Worm (Caenorhabditis elegans) whole organism, young adult: ENCODE data around the gene twk-35.
A peak's percentile ranks its signal among the peaks of the same experiment; 100 is the strongest.

ENCODE experiments used
- B0035.1 ChIP-seq: sonication (generic microtip); optimal IDR thresholded peaks from 2 replicates; lab custom pipeline; 2016; ENCODE audit warnings: missing genetic modification characterization, mild to moderate bottlenecking, missing compliant biosample characterization, missing genotype, missing genetic modification reagents
- C06A6.2 ChIP-seq: fragments of 200-800 bp; sonication (Bioruptor generic); conservative IDR thresholded peaks from 2 replicates; pipeline ENCODE4 v1.3.6; 2022; ENCODE audit warnings: missing genetic modification characterization, missing compliant biosample characterization
- F10E7.11 ChIP-seq: sonication (generic microtip); optimal IDR thresholded peaks from 2 replicates; lab custom pipeline; 2017; ENCODE audit warnings: mild to moderate bottlenecking, missing genetic modification characterization, moderate library complexity, missing compliant biosample characterization
- F55B11.4 ChIP-seq: sonication (generic microtip); optimal IDR thresholded peaks from 2 replicates; lab custom pipeline; 2016; ENCODE audit warnings: missing compliant biosample characterization, missing genetic modification characterization, borderline replicate concordance; ENCODE audit not compliant: insufficient read depth
- K11D2.4 ChIP-seq: fragments of 200-800 bp; sonication (Bioruptor generic); IDR thresholded peaks from 2 replicates; pipeline ENCODE4 v1.3.6; 2022; ENCODE audit warnings: missing genetic modification reagents, missing genetic modification characterization, missing compliant biosample characterization
- T26A5.8 ChIP-seq: sonication (generic microtip); optimal IDR thresholded peaks from 2 replicates; lab custom pipeline; 2016; ENCODE audit warnings: missing genetic modification characterization, missing compliant biosample characterization
- Y56A3A.18 ChIP-seq: fragments of 200-800 bp; sonication (Bioruptor generic); IDR thresholded peaks from 2 replicates; pipeline ENCODE4 v1.3.6; 2022; ENCODE audit warnings: missing genetic modification reagents, missing genetic modification characterization, missing compliant biosample characterization
- ZK185.1 ChIP-seq: sonication (generic microtip); optimal IDR thresholded peaks from 2 replicates; lab custom pipeline; 2016; ENCODE audit warnings: mild to moderate bottlenecking, missing genetic modification characterization, missing compliant biosample characterization; ENCODE audit not compliant: poor library complexity, severe bottlenecking
- atf-7 ChIP-seq: sonication (generic microtip); optimal IDR thresholded peaks from 2 replicates; lab custom pipeline; 2017; ENCODE audit warnings: mild to moderate bottlenecking, missing genetic modification characterization, missing compliant biosample characterization
- attf-3 ChIP-seq: fragments of 200-800 bp; sonication (Bioruptor generic); conservative IDR thresholded peaks from 2 replicates; pipeline ENCODE4 v1.3.6; 2022; ENCODE audit warnings: missing genetic modification reagents, missing genetic modification characterization, missing compliant biosample characterization
- attf-5 ChIP-seq: fragments of 200-800 bp; sonication (Bioruptor generic); optimal IDR thresholded peaks from 2 replicates; lab custom pipeline; 2018; ENCODE audit warnings: mild to moderate bottlenecking, missing genetic modification characterization, missing compliant biosample characterization
- attf-6 ChIP-seq: fragments of 200-800 bp; sonication (Bioruptor generic); IDR thresholded peaks from 2 replicates; pipeline ENCODE4 v1.3.6; 2022; ENCODE audit warnings: missing genetic modification reagents, missing genetic modification characterization, missing compliant biosample characterization
- bed-2 ChIP-seq: fragments of 200-800 bp; sonication (Bioruptor generic); IDR thresholded peaks from 2 replicates; pipeline ENCODE4 v1.3.6; 2022; ENCODE audit warnings: missing genetic modification reagents, missing genetic modification characterization, missing compliant biosample characterization
- ccch-3 ChIP-seq: fragments of 200-800 bp; sonication (Bioruptor generic); optimal IDR thresholded peaks from 2 replicates; lab custom pipeline; 2018; ENCODE audit warnings: mild to moderate bottlenecking, missing genetic modification characterization, missing compliant biosample characterization
- cebp-1 ChIP-seq, 2 experiments: fragments of 200-800 bp in 1 of 2; sonication (Bioruptor generic) in 1 of 2; sonication (generic microtip) in 1 of 2; IDR thresholded peaks in 1 of 2; optimal IDR thresholded peaks in 1 of 2; 2 replicates each; pipeline versions ENCODE4 v1.3.6 to Lab custom; 2017 to 2022; ENCODE audit warnings: missing compliant biosample characterization in 2 of 2, missing genetic modification characterization in 2 of 2, mild to moderate bottlenecking in 1 of 2, missing genetic modification reagents in 1 of 2, moderate library complexity in 1 of 2
- ceh-58 ChIP-seq: fragments of 200-800 bp; sonication (Bioruptor generic); IDR thresholded peaks from 2 replicates; pipeline ENCODE4 v1.3.6; 2022; ENCODE audit warnings: missing genetic modification characterization, missing compliant biosample characterization
- ceh-79 ChIP-seq: sonication (generic microtip); optimal IDR thresholded peaks from 2 replicates; lab custom pipeline; 2017; ENCODE audit warnings: mild to moderate bottlenecking, missing genetic modification characterization, missing compliant biosample characterization
- dox-1 ChIP-seq: fragments of 200-800 bp; sonication (Bioruptor generic); IDR thresholded peaks from 2 replicates; pipeline ENCODE4 v1.3.6; 2022; ENCODE audit warnings: missing genetic modification reagents, missing genetic modification characterization, missing compliant biosample characterization
- efl-1 ChIP-seq: fragments of 150-350 bp; optimal IDR thresholded peaks from 2 replicates; lab custom pipeline; 2014; ENCODE audit warnings: missing biosample characterization, missing genetic modification reagents, missing genetic modification characterization
- egl-44 ChIP-seq: fragments of 200-800 bp; sonication (Bioruptor generic); IDR thresholded peaks from 2 replicates; pipeline ENCODE4 v1.3.6; 2022; ENCODE audit warnings: missing genetic modification reagents, missing genetic modification characterization, missing compliant biosample characterization
- ekl-4 ChIP-seq: fragments of 200-800 bp; sonication (Bioruptor generic); IDR thresholded peaks from 2 replicates; pipeline ENCODE4 v1.3.6; 2022; ENCODE audit warnings: missing genetic modification reagents, missing genetic modification characterization, missing compliant biosample characterization
- ets-4 ChIP-seq: fragments of 200-800 bp; sonication (Bioruptor generic); optimal IDR thresholded peaks from 2 replicates; lab custom pipeline; 2018; ENCODE audit warnings: mild to moderate bottlenecking, missing genetic modification characterization, missing compliant biosample characterization
- fkh-3 ChIP-seq: sonication (generic microtip); optimal IDR thresholded peaks from 2 replicates; lab custom pipeline; 2016; ENCODE audit warnings: mild to moderate bottlenecking, missing genetic modification characterization, missing compliant biosample characterization
- gei-17 ChIP-seq: fragments of 200-800 bp; sonication (Bioruptor generic); optimal IDR thresholded peaks from 2 replicates; lab custom pipeline; 2018; ENCODE audit warnings: mild to moderate bottlenecking, missing genetic modification characterization, missing compliant biosample characterization
- him-1 ChIP-seq: sonication (generic microtip); optimal IDR thresholded peaks from 2 replicates; lab custom pipeline; 2016; ENCODE audit warnings: missing genotype, missing genetic modification reagents, missing genetic modification characterization, missing compliant biosample characterization
- hlh-26 ChIP-seq: fragments of 200-800 bp; sonication (Bioruptor generic); conservative IDR thresholded peaks from 2 replicates; pipeline ENCODE4 v1.3.6; 2022; ENCODE audit warnings: missing genetic modification reagents, missing genetic modification characterization, missing compliant biosample characterization
- hmg-1.2 ChIP-seq: fragments of 200-800 bp; sonication (Bioruptor generic); IDR thresholded peaks from 2 replicates; pipeline ENCODE4 v1.3.6; 2022; ENCODE audit warnings: missing genetic modification reagents, missing genetic modification characterization, missing compliant biosample characterization
- hmg-20 ChIP-seq: fragments of 200-800 bp; sonication (Bioruptor generic); IDR thresholded peaks from 2 replicates; pipeline ENCODE4 v1.3.6; 2022; ENCODE audit warnings: missing genetic modification reagents, missing genetic modification characterization, missing compliant biosample characterization
- hrde-1 ChIP-seq: sonication (generic microtip); optimal IDR thresholded peaks from 2 replicates; lab custom pipeline; 2016; ENCODE audit warnings: missing genetic modification characterization, mild to moderate bottlenecking, missing compliant biosample characterization, moderate library complexity, missing genotype, missing genetic modification reagents, borderline replicate concordance
- lag-1 ChIP-seq: fragments of 200-800 bp; sonication (Bioruptor generic); IDR thresholded peaks from 2 replicates; pipeline ENCODE4 v1.3.6; 2022; ENCODE audit warnings: missing genetic modification reagents, missing genetic modification characterization, missing compliant biosample characterization
- let-607 ChIP-seq, 2 experiments: fragments of 200-800 bp in 1 of 2; sonication (Bioruptor generic) in 1 of 2; sonication (generic microtip) in 1 of 2; optimal IDR thresholded peaks; 2 replicates each; lab custom pipeline; 2016 to 2018; ENCODE audit warnings: mild to moderate bottlenecking in 2 of 2, missing compliant biosample characterization in 2 of 2, missing genetic modification characterization in 2 of 2, moderate library complexity in 2 of 2, missing genotype in 1 of 2
- lin-40 ChIP-seq: sonication (generic microtip); optimal IDR thresholded peaks from 2 replicates; lab custom pipeline; 2016; ENCODE audit warnings: missing genetic modification characterization, mild to moderate bottlenecking, missing compliant biosample characterization, missing genotype, missing genetic modification reagents
- madf-6 ChIP-seq: fragments of 200-800 bp; sonication (Bioruptor generic); IDR thresholded peaks from 2 replicates; pipeline ENCODE4 v1.3.6; 2022; ENCODE audit warnings: missing genetic modification reagents, missing genetic modification characterization, missing compliant biosample characterization
- madf-8 ChIP-seq: fragments of 200-800 bp; sonication (Bioruptor generic); conservative IDR thresholded peaks from 2 replicates; pipeline ENCODE4 v1.3.6; 2022; ENCODE audit warnings: missing genetic modification reagents, missing genetic modification characterization, missing compliant biosample characterization
- nfya-1 ChIP-seq: sonication (generic microtip); optimal IDR thresholded peaks from 2 replicates; lab custom pipeline; 2017; ENCODE audit warnings: antibody characterized with exemption, missing compliant biosample characterization, missing genetic modification characterization, borderline replicate concordance; ENCODE audit not compliant: insufficient read depth
- nfyb-1 ChIP-seq: fragments of 200-800 bp; sonication (Bioruptor generic); IDR thresholded peaks from 2 replicates; pipeline ENCODE4 v1.3.6; 2022; ENCODE audit warnings: missing genetic modification reagents, missing genetic modification characterization, missing compliant biosample characterization
- nhr-179 ChIP-seq: sonication (generic microtip); optimal IDR thresholded peaks from 2 replicates; lab custom pipeline; 2016; ENCODE audit warnings: mild to moderate bottlenecking, missing genetic modification characterization, missing compliant biosample characterization
- nhr-27 ChIP-seq: fragments of 200-800 bp; sonication (Bioruptor generic); optimal IDR thresholded peaks from 2 replicates; lab custom pipeline; 2018; ENCODE audit warnings: mild to moderate bottlenecking, missing genetic modification characterization, moderate library complexity, missing compliant biosample characterization
- nhr-80 ChIP-seq: sonication (generic microtip); optimal IDR thresholded peaks from 2 replicates; lab custom pipeline; 2016; ENCODE audit warnings: missing genetic modification characterization, missing compliant biosample characterization
- pha-4 ChIP-seq: fragments of 150-350 bp; sonication (generic microtip); optimal IDR thresholded peaks from 2 replicates; lab custom pipeline; 2014; ENCODE audit warnings: missing biosample characterization, missing genetic modification reagents, missing genetic modification characterization
- rcor-1 ChIP-seq: fragments of 200-800 bp; sonication (Bioruptor generic); IDR thresholded peaks from 2 replicates; pipeline ENCODE4 v1.3.6; 2022; ENCODE audit warnings: missing genetic modification reagents, missing genetic modification characterization, missing compliant biosample characterization
- snpc-4 ChIP-seq, 5 experiments: fragments of 150-350 bp in 1 of 5; sonication (generic microtip) in 4 of 5; optimal IDR thresholded peaks; 2 replicates each; lab custom pipeline; 2014 to 2018; ENCODE audit warnings: missing genetic modification characterization in 5 of 5, missing biosample characterization in 3 of 5, antibody characterized with exemption in 2 of 5, mild to moderate bottlenecking in 2 of 5, missing compliant biosample characterization in 2 of 5, missing genotype in 2 of 5, moderate library complexity in 2 of 5, missing genetic modification reagents in 1 of 5
- zim-3 ChIP-seq: sonication (generic microtip); optimal IDR thresholded peaks from 2 replicates; lab custom pipeline; 2017; ENCODE audit warnings: mild to moderate bottlenecking, missing genetic modification characterization, moderate library complexity, missing compliant biosample characterization
- ztf-6 ChIP-seq: fragments of 200-800 bp; sonication (Bioruptor generic); IDR thresholded peaks from 2 replicates; pipeline ENCODE4 v1.3.6; 2022; ENCODE audit warnings: missing genetic modification reagents, missing genetic modification characterization, missing compliant biosample characterization

twk-35 gene

ce11 chrV:20829511-20829910 lies 33.3 kb upstream of the twk-35 start, which contains the start of gene num-1:
TSS of gene num-1 (plus strand) at chrV:20829811.
- TF ChIP-seq ekl-4 (no peak), attf-3 (no peak), lin-40 (no peak), nhr-27 (tag; lab: Kevin White, UChicago) (no peak), atf-7 (tag; lab: Kevin White, UChicago) (no peak), hmg-20 (GFP tag; lab: Robert Waterston, UW) (no peak), lag-1 (no peak), F55B11.4 (tag; lab: Kevin White, UChicago) (no peak), snpc-4 (GFP tag; optimal IDR thresholded peaks at IDR 0.05; lab: Kevin White, UChicago) (no peak), snpc-4 (tag; optimal IDR thresholded peaks at IDR 0.05; lab: Kevin White, UChicago) (no peak), madf-8 (GFP tag; lab: Robert Waterston, UW) (no peak), K11D2.4 (GFP tag; lab: Robert Waterston, UW) (no peak), F10E7.11 (tag; lab: Kevin White, UChicago) (no peak), Y56A3A.18 (GFP tag; lab: Robert Waterston, UW) (no peak), madf-6 (no peak), nfyb-1 (no peak), ztf-6 (GFP tag; lab: Robert Waterston, UW) (no peak), fkh-3 (tag; lab: Kevin White, UChicago) (no peak)

DNA sequence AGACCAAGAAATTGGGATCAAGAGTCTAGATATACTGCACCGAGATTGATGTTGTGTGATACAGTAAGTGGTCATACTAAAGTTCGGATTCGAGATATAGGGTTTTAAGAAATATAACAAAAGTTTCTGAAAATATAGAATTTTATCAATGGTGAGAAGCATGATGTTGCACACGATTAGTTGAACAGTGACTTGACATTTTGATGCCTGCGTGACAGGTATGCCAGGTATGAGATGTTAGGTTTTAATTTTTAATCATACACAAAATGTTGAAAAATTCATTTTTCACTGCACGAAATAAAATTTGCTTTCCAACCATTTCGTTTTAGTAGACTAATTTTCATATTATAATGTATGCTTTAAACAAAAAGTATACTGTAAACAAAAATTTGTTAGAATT lies 32.4 kb upstream of the twk-35 start:
- TF ChIP-seq nhr-80 (tag; lab: Kevin White, UChicago) = peak; percentile 29
- TF ChIP-seq rcor-1 (GFP tag; lab: Robert Waterston, UW) = no peak
- peak; percentile 70 to 89 for TF ChIP-seq let-607 (tag; optimal IDR thresholded peaks at IDR 0.05; lab: Kevin White, UChicago)

DNA sequence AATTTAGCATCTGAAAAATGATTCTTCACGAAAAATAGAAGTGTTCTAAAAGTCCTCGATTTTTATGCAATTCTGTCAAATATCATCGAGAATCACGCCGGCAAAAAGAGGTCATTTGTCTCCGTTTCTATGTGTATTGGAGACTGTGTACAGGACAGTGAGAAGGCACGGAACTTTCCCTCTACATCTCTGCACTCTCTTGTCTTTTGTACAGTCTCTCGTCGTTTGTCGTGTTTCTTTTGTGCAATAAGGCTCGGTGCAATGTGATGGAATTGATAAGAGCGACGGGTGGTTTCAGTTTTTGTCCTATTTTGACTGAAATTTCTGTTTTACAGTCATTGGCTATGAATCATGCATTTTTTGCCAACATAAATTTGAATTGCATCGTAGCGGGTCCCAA lies 30.9 kb upstream of the twk-35 start:
- no peak for TF ChIP-seq B0035.1 (tag; lab: Kevin White, UChicago)
- TF ChIP-seq gei-17 (GFP tag; lab: Kevin White, UChicago) = no peak
- no peak for TF ChIP-seq ceh-58 (GFP tag; lab: Robert Waterston, UW)
- TF ChIP-seq bed-2 (GFP tag; lab: Robert Waterston, UW) = no peak
- TF ChIP-seq him-1 (tag; lab: Kevin White, UChicago) = no peak
- TF ChIP-seq ceh-79 (tag; lab: Kevin White, UChicago) = no peak
- no peak for TF ChIP-seq fkh-3 (tag; lab: Kevin White, UChicago)
- no peak for TF ChIP-seq C06A6.2 (GFP tag; lab: Robert Waterston, UW)
- no peak for TF ChIP-seq ccch-3 (GFP tag; lab: Kevin White, UChicago)
- no peak for TF ChIP-seq zim-3
- TF ChIP-seq egl-44 (GFP tag; lab: Robert Waterston, UW) = no peak
- no peak for TF ChIP-seq nhr-27 (tag; lab: Kevin White, UChicago)
- no peak for TF ChIP-seq cebp-1 (GFP tag; IDR thresholded peaks at IDR 0.05; lab: Robert Waterston, UW)
- peak; percentile 46 for TF ChIP-seq cebp-1 (tag; optimal IDR thresholded peaks at IDR 0.05; lab: Kevin White, UChicago)
- TF ChIP-seq efl-1 (GFP tag; lab: Kevin White, UChicago) = no peak
- no peak for TF ChIP-seq nfya-1
- peak; percentile 97 for TF ChIP-seq nhr-80 (tag; lab: Kevin White, UChicago)
- TF ChIP-seq hlh-26 (GFP tag; lab: Robert Waterston, UW) = no peak
- TF ChIP-seq pha-4 = peak; percentile 2
- peak; percentile 78 for TF ChIP-seq dox-1 (GFP tag; lab: Robert Waterston, UW)
- TF ChIP-seq ZK185.1 = peak; percentile 17
- peak; percentile 7 for TF ChIP-seq ets-4
- TF ChIP-seq hrde-1 = no peak
- TF ChIP-seq hmg-1.2 (GFP tag; lab: Robert Waterston, UW) = peak; percentile 84
- TF ChIP-seq attf-6 (GFP tag; lab: Robert Waterston, UW) = no peak
- TF ChIP-seq T26A5.8 = no peak
- peak; percentile 57 for TF ChIP-seq attf-5 (GFP tag; lab: Kevin White, UChicago)
- no peak for TF ChIP-seq ekl-4
- TF ChIP-seq nhr-179 (tag; lab: Kevin White, UChicago) = no peak
- TF ChIP-seq lag-1 = no peak
